Worm (Caenorhabditis elegans): ENCODE data around the gene Y73B6BL.23.

The Y73B6BL.23 gene

DNA sequence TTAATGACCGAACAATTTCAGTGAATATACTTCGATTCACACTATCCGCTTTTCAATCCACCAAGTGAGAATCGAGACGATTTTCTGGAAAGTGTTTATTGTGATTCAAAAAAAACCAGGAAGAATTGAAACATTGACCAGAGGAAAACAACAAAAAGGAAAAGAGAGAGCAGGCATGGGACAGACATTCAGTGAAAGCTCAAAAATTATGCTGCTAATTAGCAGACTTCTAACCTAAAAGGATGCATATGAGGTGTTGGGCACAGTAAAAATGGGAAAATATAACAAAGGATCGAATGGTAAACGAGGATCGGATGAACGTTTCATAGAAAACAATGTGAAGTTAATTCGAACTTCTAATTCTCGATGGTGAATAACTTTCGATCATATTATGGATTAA, 1.3 kb downstream of the Y73B6BL.23 start:
- TF ChIP-seq aly-1 (tag; optimal IDR thresholded peaks at IDR 0.05) (no peak), pes-1 (GFP tag; IDR thresholded peaks at IDR 0.05) (no peak), ets-7 (tag; optimal IDR thresholded peaks at IDR 0.05) (no peak), ama-1 (optimal IDR thresholded peaks at IDR 0.05) (no peak), scrt-1 (GFP tag; IDR thresholded peaks at IDR 0.05) (no peak), B0310.2 (tag; optimal IDR thresholded peaks at IDR 0.05) (no peak), flt-1 (GFP tag; IDR thresholded peaks at IDR 0.05) (no peak), sea-1 (GFP tag; conservative IDR thresholded peaks at IDR 0.05) (no peak), ceh-13 (GFP tag; optimal IDR thresholded peaks at IDR 0.05) (no peak), tbx-37 (GFP tag; conservative IDR thresholded peaks at IDR 0.05) (no peak), hmbx-1 (tag; optimal IDR thresholded peaks at IDR 0.05) (no peak), ceh-36 (tag; optimal IDR thresholded peaks at IDR 0.05) (no peak), hnd-1 (tag; optimal IDR thresholded peaks at IDR 0.05) (no peak), tbx-11 (GFP tag; IDR thresholded peaks at IDR 0.05) (no peak)

DNA sequence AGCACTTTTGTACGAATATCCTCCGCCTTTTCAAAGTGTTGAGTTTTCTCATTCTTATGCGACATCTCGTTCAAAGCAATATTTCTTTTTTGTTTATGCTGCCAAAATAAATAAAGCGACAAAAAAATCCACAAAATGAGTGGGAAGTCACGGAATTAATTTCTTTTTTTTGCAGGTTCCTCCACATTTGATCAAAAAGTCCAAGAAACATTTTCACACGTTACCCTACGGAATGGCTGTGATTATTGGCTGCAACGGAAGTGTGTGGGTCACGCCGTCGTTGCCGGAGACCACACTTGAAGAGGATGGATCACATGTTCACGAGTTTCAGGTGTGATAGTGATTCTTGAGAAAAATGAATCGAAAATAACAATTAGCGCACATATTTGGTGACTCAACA, 2.3 kb downstream of the Y73B6BL.23 start, which contains the start of gene Y73B6BL.22:
Gene Y73B6BL.22 (minus strand): TSS at position 101 of the 400 bp plus-strand sequence.
- TF ChIP-seq hmbx-1 (tag; optimal IDR thresholded peaks at IDR 0.05) (no peak), tra-4 (tag; optimal IDR thresholded peaks at IDR 0.05) (no peak), B0310.2 (tag; optimal IDR thresholded peaks at IDR 0.05) (no peak), aly-1 (tag; optimal IDR thresholded peaks at IDR 0.05) (no peak), flt-1 (GFP tag; IDR thresholded peaks at IDR 0.05) (no peak), tbx-37 (GFP tag; conservative IDR thresholded peaks at IDR 0.05) (no peak), F13C5.2 (tag; optimal IDR thresholded peaks at IDR 0.05) (no peak), hnd-1 (tag; optimal IDR thresholded peaks at IDR 0.05) (no peak), ceh-13 (GFP tag; optimal IDR thresholded peaks at IDR 0.05) (no peak), ceh-36 (tag; optimal IDR thresholded peaks at IDR 0.05) (no peak), tbx-11 (GFP tag; IDR thresholded peaks at IDR 0.05) (no peak), ama-1 (optimal IDR thresholded peaks at IDR 0.05) (no peak)

DNA sequence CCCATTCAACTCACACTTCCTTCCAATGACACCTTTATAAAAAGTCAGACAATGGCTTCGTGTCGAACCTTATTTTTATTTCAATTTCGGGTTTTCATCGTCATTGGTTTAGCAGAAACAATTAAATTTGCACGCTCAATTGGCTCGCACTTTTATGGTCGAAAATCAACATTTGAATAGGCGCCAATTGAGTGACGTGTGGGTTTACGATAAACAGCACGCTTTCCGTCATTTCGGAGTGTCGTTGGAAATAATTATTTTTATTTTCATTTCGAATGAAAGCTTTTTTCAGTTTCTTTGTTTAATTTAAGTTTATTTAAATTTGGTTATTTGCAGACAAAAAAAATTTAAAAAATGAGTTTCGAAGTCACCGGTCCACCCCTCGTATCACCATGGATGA, 3.7 kb downstream of the Y73B6BL.23 start, which contains the start of gene exos-2:
Gene exos-2 (plus strand): TSS at position 330 of the 400 bp plus-strand sequence.
- TF ChIP-seq ets-7 (tag; optimal IDR thresholded peaks at IDR 0.05), result no peak
- no peak for TF ChIP-seq tbx-37 (GFP tag; conservative IDR thresholded peaks at IDR 0.05)
- TF ChIP-seq hmg-4 (GFP tag; optimal IDR thresholded peaks at IDR 0.05), result no peak
- TF ChIP-seq hnd-1 (tag; optimal IDR thresholded peaks at IDR 0.05), result no peak
- no peak for TF ChIP-seq tra-4 (tag; optimal IDR thresholded peaks at IDR 0.05)
- no peak for TF ChIP-seq B0310.2 (tag; optimal IDR thresholded peaks at IDR 0.05)
- no peak for TF ChIP-seq hmbx-1 (tag; optimal IDR thresholded peaks at IDR 0.05)

DNA sequence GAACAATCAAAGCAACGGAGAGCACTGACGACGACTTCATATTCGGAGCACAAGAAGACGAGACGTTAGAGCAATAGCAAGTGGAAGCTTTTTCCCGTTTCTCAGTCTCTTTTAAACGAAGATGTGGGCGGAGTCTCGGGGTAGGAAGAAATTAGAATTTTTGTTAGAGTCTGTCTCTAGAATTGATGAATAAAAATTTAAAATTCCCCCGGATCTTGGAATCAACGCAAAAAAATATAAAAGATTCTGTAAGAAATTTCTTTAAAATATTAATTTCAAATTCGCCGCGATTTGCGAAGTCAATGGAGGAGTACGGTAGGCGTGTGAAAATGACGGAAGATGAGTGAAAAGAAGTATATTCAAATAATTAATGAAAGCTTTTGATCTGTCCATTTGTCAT, 5.4 kb downstream of the Y73B6BL.23 start, which contains the start of gene nlp-71:
Gene nlp-71 (minus strand): TSS at position 101 of the 400 bp plus-strand sequence.
- TF ChIP-seq tbx-11 (GFP tag; IDR thresholded peaks at IDR 0.05) (no peak), pes-1 (GFP tag; IDR thresholded peaks at IDR 0.05) (no peak), hnd-1 (tag; optimal IDR thresholded peaks at IDR 0.05) (no peak), aly-1 (tag; optimal IDR thresholded peaks at IDR 0.05) (no peak), tra-4 (tag; optimal IDR thresholded peaks at IDR 0.05) (no peak), ceh-13 (GFP tag; optimal IDR thresholded peaks at IDR 0.05) (no peak), ceh-36 (tag; optimal IDR thresholded peaks at IDR 0.05) (no peak), flt-1 (GFP tag; IDR thresholded peaks at IDR 0.05) (no peak), scrt-1 (GFP tag; IDR thresholded peaks at IDR 0.05) (no peak), sea-1 (GFP tag; conservative IDR thresholded peaks at IDR 0.05) (no peak), ets-7 (tag; optimal IDR thresholded peaks at IDR 0.05) (no peak), tbx-37 (GFP tag; conservative IDR thresholded peaks at IDR 0.05) (no peak), F13C5.2 (tag; optimal IDR thresholded peaks at IDR 0.05) (no peak), B0310.2 (tag; optimal IDR thresholded peaks at IDR 0.05) (no peak), hmbx-1 (tag; optimal IDR thresholded peaks at IDR 0.05) (no peak), ama-1 (optimal IDR thresholded peaks at IDR 0.05) (no peak), hmg-4 (GFP tag; optimal IDR thresholded peaks at IDR 0.05) (no peak)

DNA sequence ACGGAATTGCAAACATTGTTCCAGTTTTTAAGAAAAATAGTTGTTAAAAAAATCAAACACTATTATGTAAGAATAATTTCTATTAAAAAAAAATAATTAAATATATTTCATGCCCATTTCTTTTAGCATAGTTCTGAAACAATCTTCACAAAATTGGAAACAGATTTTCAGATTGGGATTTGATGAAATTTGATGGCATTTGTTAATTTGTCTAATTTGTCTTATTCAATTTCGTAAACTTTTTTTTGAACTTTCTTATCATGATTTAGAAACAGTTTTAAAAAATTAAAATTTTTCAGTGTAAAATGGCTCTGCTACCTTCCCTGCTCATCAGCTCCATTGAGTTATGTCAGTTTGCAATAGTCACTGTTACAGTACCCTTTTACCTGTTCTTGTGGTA, 14.0 kb downstream of the Y73B6BL.23 start, which contains the start of gene srv-13:
Gene srv-13 (plus strand): TSS at position 301 of the 400 bp plus-strand sequence.
- TF ChIP-seq hmg-4 (GFP tag; optimal IDR thresholded peaks at IDR 0.05) (no peak), tra-4 (tag; optimal IDR thresholded peaks at IDR 0.05) (no peak), flt-1 (GFP tag; IDR thresholded peaks at IDR 0.05) (no peak), ama-1 (optimal IDR thresholded peaks at IDR 0.05) (no peak), tbx-11 (GFP tag; IDR thresholded peaks at IDR 0.05) (no peak), ceh-13 (GFP tag; optimal IDR thresholded peaks at IDR 0.05) (no peak), ceh-36 (tag; optimal IDR thresholded peaks at IDR 0.05) (no peak), pes-1 (GFP tag; IDR thresholded peaks at IDR 0.05) (no peak), B0310.2 (tag; optimal IDR thresholded peaks at IDR 0.05) (no peak), scrt-1 (GFP tag; IDR thresholded peaks at IDR 0.05) (no peak), hmbx-1 (tag; optimal IDR thresholded peaks at IDR 0.05) (no peak), F13C5.2 (tag; optimal IDR thresholded peaks at IDR 0.05) (no peak)

DNA sequence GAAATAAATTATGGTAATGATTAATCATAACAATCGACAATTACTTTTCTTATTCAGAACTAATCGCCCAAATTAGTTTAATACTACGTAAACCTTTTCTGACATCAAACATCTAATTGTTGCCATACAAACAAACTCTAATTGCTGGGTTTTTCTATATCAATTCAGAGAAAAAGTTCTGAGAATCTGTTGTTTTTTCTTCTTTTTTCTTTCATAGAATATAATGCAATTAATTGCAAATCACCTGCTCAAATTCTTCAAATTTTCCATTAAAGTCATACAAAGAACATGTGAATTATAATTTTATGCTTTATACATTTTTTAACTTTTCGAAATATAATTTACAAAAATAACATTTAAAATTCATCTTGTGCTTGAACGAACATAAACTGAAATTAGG, 15.5 kb downstream of the Y73B6BL.23 start:
- TF ChIP-seq hmbx-1 (tag; optimal IDR thresholded peaks at IDR 0.05), result no peak
- TF ChIP-seq ceh-36 (tag; optimal IDR thresholded peaks at IDR 0.05), result no peak
- no peak for TF ChIP-seq flt-1 (GFP tag; IDR thresholded peaks at IDR 0.05)
- TF ChIP-seq ceh-13 (GFP tag; optimal IDR thresholded peaks at IDR 0.05), result no peak
- no peak for TF ChIP-seq B0310.2 (tag; optimal IDR thresholded peaks at IDR 0.05)
- TF ChIP-seq hmg-4 (GFP tag; optimal IDR thresholded peaks at IDR 0.05), result no peak
- TF ChIP-seq tbx-37 (GFP tag; conservative IDR thresholded peaks at IDR 0.05), result no peak

DNA sequence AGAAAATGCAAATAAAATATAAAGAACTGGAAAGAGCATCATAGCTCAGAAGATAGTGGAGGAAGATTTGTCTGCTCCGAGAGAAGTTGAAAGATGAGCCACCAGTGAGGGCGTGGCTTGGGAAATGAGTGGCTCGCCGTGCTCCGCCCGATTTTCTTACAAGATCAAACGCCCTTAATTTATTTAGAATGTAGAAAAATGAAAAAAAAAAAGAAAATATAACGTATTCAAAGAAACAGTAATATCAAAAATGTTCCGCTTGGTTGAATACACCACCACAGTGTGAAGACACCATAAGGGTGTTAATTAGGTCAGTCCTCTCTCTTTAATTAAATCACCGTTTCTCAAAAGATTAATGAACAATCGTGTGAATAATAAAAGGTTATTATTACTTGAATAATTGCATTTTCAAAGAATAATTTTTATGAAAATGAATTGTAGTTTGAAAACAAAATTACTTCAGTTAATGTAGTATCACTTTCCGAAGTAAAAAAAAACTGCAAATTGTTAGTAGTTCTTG, 16.4 kb downstream of the Y73B6BL.23 start, which contains the start of gene sfrp-1:
Gene sfrp-1 (minus strand): TSS at position 51 of the 520 bp plus-strand sequence.
- TF ChIP-seq ceh-36 (tag; optimal IDR thresholded peaks at IDR 0.05) (no peak), sea-1 (GFP tag; conservative IDR thresholded peaks at IDR 0.05) (no peak), pes-1 (GFP tag; IDR thresholded peaks at IDR 0.05) (no peak), tra-4 (tag; optimal IDR thresholded peaks at IDR 0.05) (no peak), tbx-37 (GFP tag; conservative IDR thresholded peaks at IDR 0.05) (no peak), ama-1 (optimal IDR thresholded peaks at IDR 0.05) (no peak), hmbx-1 (tag; optimal IDR thresholded peaks at IDR 0.05) (no peak), F13C5.2 (tag; optimal IDR thresholded peaks at IDR 0.05) (no peak)
